Fruit fly (Drosophila melanogaster): ENCODE measurements around the gene CG42831.

CG42831 gene

DNA sequence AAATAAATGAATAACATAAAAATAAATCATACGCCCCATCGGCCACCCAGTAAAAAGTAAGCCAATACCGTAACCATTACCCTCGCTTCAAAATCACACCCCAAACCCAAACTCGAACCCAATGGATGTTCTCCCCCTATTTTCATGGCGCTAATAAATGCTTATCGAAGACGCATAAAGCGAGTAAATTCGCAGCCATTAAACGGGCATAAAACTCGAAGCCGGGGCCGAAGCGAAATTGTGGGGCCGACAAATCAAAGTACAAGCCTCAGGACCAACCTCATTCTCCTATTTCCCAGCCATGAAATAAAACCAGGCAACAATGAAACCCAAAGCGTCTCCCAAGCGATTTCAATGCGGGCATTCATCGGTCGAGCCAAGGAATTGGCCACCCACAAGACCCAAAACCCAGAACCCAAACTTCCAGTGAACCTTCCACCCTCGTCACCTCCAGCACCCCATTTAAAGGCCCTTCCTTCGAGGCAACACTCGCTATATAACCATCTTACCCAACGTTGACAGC, 367 bp downstream of the CG42831 start:
- TF ChIP-seq abd-A (tag; optimal IDR thresholded peaks at IDR 0.05) (peak; percentile 98), sna (GFP tag; IDR thresholded peaks at IDR 0.05; ENCODE audit: partially characterized antibody) (no peak), Pdp1 (GFP tag; optimal IDR thresholded peaks at IDR 0.05) (no peak), CG13894 (tag; optimal IDR thresholded peaks at IDR 0.05) (peak; percentile 93), org-1 (GFP tag; optimal IDR thresholded peaks at IDR 0.05) (no peak), Asciz (GFP tag; optimal IDR thresholded peaks at IDR 0.05) (no peak), CG8478 (optimal IDR thresholded peaks at IDR 0.05) (no peak), ci (GFP tag; IDR thresholded peaks at IDR 0.05) (no peak), CG7372 (GFP tag; IDR thresholded peaks at IDR 0.05) (0 out of 2 replicates have a peak, but pooled peaks have one; percentile 17), CG8388 (GFP tag; optimal IDR thresholded peaks at IDR 0.05) (no peak), nmo (GFP tag; optimal IDR thresholded peaks at IDR 0.05) (no peak)

DNA sequence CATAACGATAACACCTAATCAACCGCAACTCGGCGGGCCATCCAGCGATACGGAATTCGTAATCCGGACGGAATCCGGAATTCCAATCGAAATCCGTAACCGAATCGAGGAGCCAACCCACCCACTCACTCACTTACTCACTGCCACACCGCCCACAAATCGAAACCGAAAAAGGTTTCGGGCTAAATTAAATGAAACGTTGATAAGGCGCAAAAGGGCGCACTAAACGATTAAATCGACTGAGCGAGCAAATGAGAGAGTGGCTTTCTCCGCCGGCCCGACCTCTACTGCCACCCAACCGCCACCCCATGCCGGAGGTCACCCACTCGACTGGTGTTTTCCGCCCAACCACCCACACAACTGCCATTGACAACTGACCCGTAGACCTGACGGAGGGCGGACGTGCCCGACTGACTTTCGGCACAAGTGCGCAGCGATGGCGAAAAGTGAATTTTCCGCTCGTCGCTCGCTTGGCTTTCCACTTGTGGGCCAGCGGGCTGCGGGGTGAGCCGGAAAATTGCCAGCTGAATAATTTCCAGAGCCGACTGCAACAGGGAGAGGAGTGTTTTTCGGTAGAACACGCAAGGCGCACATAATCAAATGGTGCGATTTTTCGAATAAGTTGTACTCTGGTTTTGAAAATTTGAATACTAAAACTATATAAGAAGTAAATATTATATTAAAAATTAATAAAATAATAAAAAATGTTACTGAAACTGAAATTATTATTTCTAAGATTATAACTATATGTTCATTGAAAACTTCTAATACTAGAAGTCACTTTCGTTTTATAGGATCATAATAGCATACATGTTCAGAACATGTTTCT, 2.3 kb downstream of the CG42831 start:
- TF ChIP-seq ara (GFP tag; IDR thresholded peaks at IDR 0.05) (no peak), CG1024 (GFP tag; IDR thresholded peaks at IDR 0.05) (no peak), lov (optimal IDR thresholded peaks at IDR 0.05) (no peak), lov (GFP tag; IDR thresholded peaks at IDR 0.05) (0 out of 3 replicates have a peak, but pooled peaks have one; percentile 54), gem (tag; optimal IDR thresholded peaks at IDR 0.05) (peak; percentile 50), HHEX (GFP tag; optimal IDR thresholded peaks at IDR 0.05) (no peak), Oli (tag; optimal IDR thresholded peaks at IDR 0.05) (peak; percentile 10), Sox102F (GFP tag; optimal IDR thresholded peaks at IDR 0.05) (peak; percentile 40), CG10267 (tag; optimal IDR thresholded peaks at IDR 0.05) (peak; percentile 4), CG32532 (GFP tag; IDR thresholded peaks at IDR 0.05) (0 out of 2 replicates have a peak, but pooled peaks have one; percentile 8), CG13287 (GFP tag; IDR thresholded peaks at IDR 0.05; ENCODE audit: partially characterized antibody) (no peak), CG17359 (tag; optimal IDR thresholded peaks at IDR 0.05) (peak; percentile 19), eve (GFP tag; optimal IDR thresholded peaks at IDR 0.05) (no peak), Rfx (GFP tag; IDR thresholded peaks at IDR 0.05) (0 out of 2 replicates have a peak, but pooled peaks have one; percentile 11), CoRest (tag; optimal IDR thresholded peaks at IDR 0.05) (peak; percentile 4), ci (GFP tag; IDR thresholded peaks at IDR 0.05) (0 out of 3 replicates have a peak, but pooled peaks have one; percentile 25), CG2712 (tag; optimal IDR thresholded peaks at IDR 0.05) (peak; percentile 18), Hey (tag; optimal IDR thresholded peaks at IDR 0.05) (peak; percentile 25), dmrt99B (tag; optimal IDR thresholded peaks at IDR 0.05) (peak; percentile 16), CG8924 (tag; optimal IDR thresholded peaks at IDR 0.05) (peak; percentile 6), grau (tag; optimal IDR thresholded peaks at IDR 0.05) (peak; percentile 43), Sox100B (GFP tag; optimal IDR thresholded peaks at IDR 0.05) (peak; percentile 14), ato (GFP tag; IDR thresholded peaks at IDR 0.05; ENCODE audit: partially characterized antibody) (0 out of 2 replicates have a peak, but pooled peaks have one; percentile 9), CG7556 (GFP tag; optimal IDR thresholded peaks at IDR 0.05) (peak; percentile 55), CG8290 (GFP tag; optimal IDR thresholded peaks at IDR 0.05) (no peak), CG8290 (tag; optimal IDR thresholded peaks at IDR 0.05) (peak in 1 of 2 experiments; percentile 58), CG7839 (tag; optimal IDR thresholded peaks at IDR 0.05) (peak; percentile 47), Atf-2 (GFP tag; optimal IDR thresholded peaks at IDR 0.05) (no peak), Hr51 (GFP tag; optimal IDR thresholded peaks at IDR 0.05) (peak in 1 of 2 experiments; percentile 31), CG5180 (GFP tag; optimal IDR thresholded peaks at IDR 0.05) (peak; percentile 80), Dad (GFP tag; optimal IDR thresholded peaks at IDR 0.05) (no peak), CG17186 (GFP tag; optimal IDR thresholded peaks at IDR 0.05) (no peak), Hr3 (GFP tag; optimal IDR thresholded peaks at IDR 0.05) (peak; percentile 20), CG30020 (tag; optimal IDR thresholded peaks at IDR 0.05) (no peak), gcm2 (GFP tag; optimal IDR thresholded peaks at IDR 0.05) (no peak), Sin3A (optimal IDR thresholded peaks at IDR 0.05) (no peak), Ets65A (GFP tag) (peak; percentile 87)

Measured in whole organism, embryonic.